Worm (Caenorhabditis elegans): ENCODE data around the gene C23G10.10.

DNA sequence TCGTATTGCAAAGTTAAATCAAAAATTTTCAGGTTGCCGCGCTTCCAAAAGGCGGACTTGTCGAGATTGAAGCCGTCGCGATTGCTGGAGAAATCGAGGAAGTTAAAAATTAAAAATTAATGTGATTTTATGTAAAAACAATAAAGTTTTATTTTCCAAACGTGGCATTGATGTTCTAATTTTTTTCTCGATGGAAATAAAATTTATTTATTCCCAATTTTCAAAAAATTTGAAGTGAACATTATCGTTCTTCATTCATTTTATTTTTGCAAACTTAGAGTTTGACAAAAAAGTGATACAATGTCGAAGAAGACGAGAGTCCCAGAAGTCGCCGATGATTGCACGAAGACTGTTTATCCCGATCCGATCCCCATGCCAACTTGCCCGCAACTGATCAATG lies 4.8 kb downstream of the C23G10.10 start, which contains the start of gene C23G10.1:
- TF ChIP-seq duxl-1 (tag; optimal IDR thresholded peaks at IDR 0.05; ENCODE audit: poor library complexity), result no peak
- TF ChIP-seq unc-62 (GFP tag; optimal IDR thresholded peaks at IDR 0.05 in 1 of 2), result no peak
- TF ChIP-seq unc-62 (tag; optimal IDR thresholded peaks at IDR 0.05), result no peak
- no peak for TF ChIP-seq sdz-12 (GFP tag; optimal IDR thresholded peaks at IDR 0.05)
- no peak for TF ChIP-seq dve-1 (tag; optimal IDR thresholded peaks at IDR 0.05; ENCODE audit: insufficient read depth)
- no peak for TF ChIP-seq snpc-4 (tag; optimal IDR thresholded peaks at IDR 0.05)
- no peak for TF ChIP-seq skn-1 (tag; optimal IDR thresholded peaks at IDR 0.05)
- no peak for TF ChIP-seq nhr-111 (GFP tag; optimal IDR thresholded peaks at IDR 0.05)
- no peak for TF ChIP-seq hif-1 (tag; optimal IDR thresholded peaks at IDR 0.05)
- no peak for TF ChIP-seq lin-39 (tag; optimal IDR thresholded peaks at IDR 0.05)
- TF ChIP-seq ceh-28 (tag; optimal IDR thresholded peaks at IDR 0.05), result no peak
- TF ChIP-seq mep-1 (tag; optimal IDR thresholded peaks at IDR 0.05), result no peak
- TF ChIP-seq ama-1 (optimal IDR thresholded peaks at IDR 0.05), result no peak
